Worm (Caenorhabditis elegans): ENCODE results near the gene slc-25A29.
A peak's percentile ranks its signal among the peaks of the same experiment; 100 is the strongest.

slc-25A29 gene

ce11 chrV:14696604-14697307 lies 38.8 kb upstream of the slc-25A29 start, which contains the start of gene unc-112 (continued):
- TF ChIP-seq Y116A8C.19 (tag; optimal IDR thresholded peaks at IDR 0.05; ENCODE audit: borderline replicate concordance) (no peak), skn-1 (tag; optimal IDR thresholded peaks at IDR 0.05) (peak; percentile 47), C34B4.2 (tag; optimal IDR thresholded peaks at IDR 0.05) (no peak), C16A3.4 (tag; optimal IDR thresholded peaks at IDR 0.05) (peak; percentile 52), unc-30 (tag; optimal IDR thresholded peaks at IDR 0.05) (no peak), fkh-10 (GFP tag; optimal IDR thresholded peaks at IDR 0.05) (peak; percentile 5), lin-35 (GFP tag; optimal IDR thresholded peaks at IDR 0.05) (peak; percentile 57 to 65)

ce11 chrV:14695713-14696112 lies 37.7 kb upstream of the slc-25A29 start:
- TF ChIP-seq pag-3 (tag; optimal IDR thresholded peaks at IDR 0.05; ENCODE audit: borderline replicate concordance, insufficient read depth) (peak; percentile 71), fkh-10 (GFP tag; optimal IDR thresholded peaks at IDR 0.05) (no peak), rnt-1 (tag; optimal IDR thresholded peaks at IDR 0.05) (peak; percentile 22)

ce11 chrV:14689060-14689750 lies 31.2 kb upstream of the slc-25A29 start, which contains the start of gene gasr-8:
Gene gasr-8 (plus strand): TSS chrV:14689110.
- TF ChIP-seq ets-5 (GFP tag; IDR thresholded peaks at IDR 0.05) (no peak), mdl-1 (tag; optimal IDR thresholded peaks at IDR 0.05) (no peak), fkh-8 (tag; optimal IDR thresholded peaks at IDR 0.05) (peak; percentile 54), nhr-85 (tag) (peak; percentile 20), efl-1 (optimal IDR thresholded peaks at IDR 0.05) (no peak), efl-1 (GFP tag; optimal IDR thresholded peaks at IDR 0.05 in 1 of 2) (peak in 1 of 2 experiments; percentile 41), lin-35 (GFP tag; optimal IDR thresholded peaks at IDR 0.05) (peak in 1 of 2 experiments; percentile 16)

ce11 chrV:14688097-14688912 lies 30.3 kb upstream of the slc-25A29 start, which contains the start of gene C47E8.11:
Gene C47E8.11 (plus strand): TSS chrV:14688616.
- TF ChIP-seq nhr-237 (tag; optimal IDR thresholded peaks at IDR 0.05) (no peak), egl-27 (tag; optimal IDR thresholded peaks at IDR 0.05) (no peak), nhr-71 (tag; optimal IDR thresholded peaks at IDR 0.05) (peak; percentile 69), snpc-4 (tag; optimal IDR thresholded peaks at IDR 0.05) (peak; percentile 28), tbx-2 (tag; optimal IDR thresholded peaks at IDR 0.05) (no peak), ceh-88 (GFP tag; IDR thresholded peaks at IDR 0.05) (no peak), lin-14 (GFP tag; optimal IDR thresholded peaks at IDR 0.05) (peak; percentile 33), snu-23 (GFP tag; optimal IDR thresholded peaks at IDR 0.05) (peak; percentile 67), rnt-1 (tag; optimal IDR thresholded peaks at IDR 0.05) (peak; percentile 41), C16A3.4 (tag; optimal IDR thresholded peaks at IDR 0.05) (no peak), lin-35 (GFP tag; optimal IDR thresholded peaks at IDR 0.05) (peak; percentile 24 to 62), vab-15 (tag; optimal IDR thresholded peaks at IDR 0.05) (no peak), nhr-77 (tag; optimal IDR thresholded peaks at IDR 0.05) (no peak), ets-5 (GFP tag; IDR thresholded peaks at IDR 0.05) (no peak), ceh-90 (tag; optimal IDR thresholded peaks at IDR 0.05) (no peak), ceh-82 (tag; optimal IDR thresholded peaks at IDR 0.05) (no peak), egl-13 (tag; optimal IDR thresholded peaks at IDR 0.05) (peak; percentile 5), nhr-90 (tag; optimal IDR thresholded peaks at IDR 0.05; ENCODE audit: poor library complexity) (peak; percentile 65), elt-2 (tag; optimal IDR thresholded peaks at IDR 0.05) (peak; percentile 31), pqm-1 (tag; optimal IDR thresholded peaks at IDR 0.05) (peak; percentile 37), aly-2 (tag; optimal IDR thresholded peaks at IDR 0.05) (peak; percentile 100), ztf-4 (tag; optimal IDR thresholded peaks at IDR 0.05) (peak; percentile 49), pax-3 (tag; optimal IDR thresholded peaks at IDR 0.05) (peak; percentile 65), grh-1 (GFP tag; IDR thresholded peaks at IDR 0.05) (peak; percentile 31; the same call in 1 of the 2 replicates), unc-62 (GFP tag; optimal IDR thresholded peaks at IDR 0.05) (no peak), efl-1 (optimal IDR thresholded peaks at IDR 0.05) (no peak), efl-1 (GFP tag; optimal IDR thresholded peaks at IDR 0.05 in 1 of 2) (peak; percentile 13 to 68), nhr-20 (tag; optimal IDR thresholded peaks at IDR 0.05) (peak; percentile 39), fkh-8 (tag; optimal IDR thresholded peaks at IDR 0.05) (no peak), nhr-47 (tag; optimal IDR thresholded peaks at IDR 0.05) (peak; percentile 48), nhr-19 (GFP tag; conservative IDR thresholded peaks at IDR 0.05) (peak; percentile 38; the same call in 1 of the 2 replicates), lin-13 (GFP tag; optimal IDR thresholded peaks at IDR 0.05) (peak; percentile 25), lsy-2 (tag; optimal IDR thresholded peaks at IDR 0.05) (peak; percentile 26 to 41)

All from whole organism, L1 larva.